Worm (Caenorhabditis elegans) whole organism, L4 larva: Measurements from ENCODE around the gene sulp-5.

ENCODE experiments used
- F10B5.3 ChIP-seq: sonication (generic microtip); optimal IDR thresholded peaks from 2 replicates; lab custom pipeline; 2016; ENCODE audit warnings: mild to moderate bottlenecking, missing genetic modification characterization, missing compliant biosample characterization
- F26F4.8 ChIP-seq: fragments of 200-800 bp; sonication (Bioruptor generic); conservative IDR thresholded peaks from 2 replicates; pipeline ENCODE4 v1.3.6; 2022; ENCODE audit warnings: missing genetic modification characterization, missing compliant biosample characterization
- F49E8.2 ChIP-seq: sonication (generic microtip); optimal IDR thresholded peaks from 2 replicates; lab custom pipeline; 2016; ENCODE audit warnings: missing compliant biosample characterization, mild to moderate bottlenecking, missing genetic modification characterization, borderline replicate concordance
- R02D3.7 ChIP-seq: fragments of 150-350 bp; sonication (generic microtip); optimal IDR thresholded peaks from 3 replicates; lab custom pipeline; 2014; ENCODE audit warnings: missing biosample characterization, missing genetic modification characterization
- T20F7.1 ChIP-seq: fragments of 200-800 bp; sonication (Bioruptor generic); optimal IDR thresholded peaks from 2 replicates; lab custom pipeline; 2018; ENCODE audit warnings: mild to moderate bottlenecking, missing genetic modification characterization, missing compliant biosample characterization
- Y75B8A.6 ChIP-seq: fragments of 200-800 bp; sonication (Bioruptor generic); IDR thresholded peaks from 2 replicates; pipeline ENCODE4 v1.3.6; 2022; ENCODE audit warnings: missing genetic modification reagents, missing genetic modification characterization, missing compliant biosample characterization
- ZK546.5 ChIP-seq, 2 experiments: sonication (generic microtip); optimal IDR thresholded peaks; 2 replicates each; lab custom pipeline; 2017; ENCODE audit warnings: missing biosample characterization in 2 of 2, missing genetic modification characterization in 2 of 2
- aha-1 ChIP-seq: fragments of 150-350 bp; peaks from one replicate; lab custom pipeline; 2014; ENCODE audit warnings: missing biosample characterization, missing genetic modification characterization
- aly-2 ChIP-seq: sonication (generic microtip); optimal IDR thresholded peaks from 2 replicates; lab custom pipeline; 2018; ENCODE audit warnings: missing biosample characterization, missing genetic modification characterization
- attf-4 ChIP-seq: sonication (generic microtip); optimal IDR thresholded peaks from 3 replicates; lab custom pipeline; 2017; ENCODE audit warnings: missing biosample characterization, missing genetic modification characterization
- ceh-32 ChIP-seq: sonication (generic microtip); optimal IDR thresholded peaks from 2 replicates; lab custom pipeline; 2016; ENCODE audit warnings: mild to moderate bottlenecking, missing genetic modification characterization, missing compliant biosample characterization; ENCODE audit not compliant: poor library complexity
- ceh-62 ChIP-seq: sonication (generic microtip); optimal IDR thresholded peaks from 2 replicates; lab custom pipeline; 2017; ENCODE audit warnings: missing biosample characterization, missing genetic modification characterization
- daf-16 ChIP-seq, 3 experiments: sonication (generic microtip); optimal IDR thresholded peaks; 2 replicates each; lab custom pipeline; 2016 to 2017; ENCODE audit warnings: missing genetic modification characterization in 3 of 3, missing genetic modification reagents in 3 of 3, mild to moderate bottlenecking in 2 of 3, missing compliant biosample characterization in 2 of 3, missing biosample characterization in 1 of 3, moderate library complexity in 1 of 3
- daf-19 ChIP-seq: fragments of 200-800 bp; sonication (Bioruptor generic); conservative IDR thresholded peaks from 2 replicates; pipeline ENCODE4 v1.3.6; 2022; ENCODE audit warnings: missing genetic modification characterization, missing compliant biosample characterization
- daf-8 ChIP-seq: fragments of 200-800 bp; sonication (Bioruptor generic); IDR thresholded peaks from 2 replicates; pipeline ENCODE4 v1.3.6; 2022; ENCODE audit warnings: missing genetic modification characterization, missing compliant biosample characterization
- egl-27 ChIP-seq: sonication (generic microtip); optimal IDR thresholded peaks from 3 replicates; lab custom pipeline; 2017; ENCODE audit warnings: missing biosample characterization, missing genetic modification reagents, missing genetic modification characterization
- egl-43 ChIP-seq: fragments of 200-800 bp; sonication (Bioruptor generic); IDR thresholded peaks from 2 replicates; pipeline ENCODE4 v1.3.6; 2022; ENCODE audit warnings: missing genetic modification reagents, missing genetic modification characterization, missing compliant biosample characterization
- fos-1 ChIP-seq: fragments of 150-350 bp; optimal IDR thresholded peaks from 2 replicates; lab custom pipeline; 2014; ENCODE audit warnings: missing biosample characterization, missing genetic modification characterization
- hlh-11 ChIP-seq: fragments of 200-800 bp; sonication (Bioruptor generic); optimal IDR thresholded peaks from 2 replicates; lab custom pipeline; 2018; ENCODE audit warnings: mild to moderate bottlenecking, missing genetic modification characterization, missing compliant biosample characterization
- hlh-30 ChIP-seq: sonication (generic microtip); optimal IDR thresholded peaks from 2 replicates; lab custom pipeline; 2017; ENCODE audit warnings: antibody characterized with exemption, mild to moderate bottlenecking, missing genetic modification characterization, missing compliant biosample characterization; ENCODE audit not compliant: insufficient read depth
- hmg-1.1 ChIP-seq: fragments of 200-800 bp; sonication (Bioruptor generic); IDR thresholded peaks from 2 replicates; pipeline ENCODE4 v1.3.6; 2022; ENCODE audit warnings: missing genetic modification reagents, missing genetic modification characterization, missing compliant biosample characterization
- lin-13 ChIP-seq: fragments of 150-350 bp; optimal IDR thresholded peaks from 2 replicates; lab custom pipeline; 2014; ENCODE audit warnings: missing biosample characterization, missing genetic modification reagents, missing genetic modification characterization
- lin-29 ChIP-seq: fragments of 200-800 bp; sonication (Bioruptor generic); IDR thresholded peaks from 2 replicates; pipeline ENCODE4 v1.3.6; 2022; ENCODE audit warnings: missing genetic modification reagents, missing genetic modification characterization, missing compliant biosample characterization
- lsy-2 ChIP-seq, 2 experiments: fragments of 150-350 bp in 1 of 2; sonication (generic microtip) in 1 of 2; optimal IDR thresholded peaks; 2 replicates each; lab custom pipeline; 2014 to 2017; ENCODE audit warnings: missing biosample characterization in 2 of 2, missing genetic modification characterization in 2 of 2
- madf-5 ChIP-seq, 2 experiments: fragments of 200-800 bp; sonication (Bioruptor generic); IDR thresholded peaks; 2 replicates each; pipeline ENCODE4 v1.3.6; 2022; ENCODE audit warnings: missing compliant biosample characterization in 2 of 2, missing genetic modification characterization in 2 of 2
- madf-9 ChIP-seq: fragments of 200-800 bp; sonication (Bioruptor generic); conservative IDR thresholded peaks from 2 replicates; pipeline ENCODE4 v1.3.6; 2022; ENCODE audit warnings: missing genetic modification reagents, missing genetic modification characterization, missing compliant biosample characterization
- mdt-29 ChIP-seq: fragments of 200-800 bp; sonication (Bioruptor generic); IDR thresholded peaks from 2 replicates; pipeline ENCODE4 v1.3.6; 2022; ENCODE audit warnings: missing genetic modification reagents, missing genetic modification characterization, missing compliant biosample characterization
- mep-1 ChIP-seq: fragments of 150-350 bp; sonication (generic microtip); optimal IDR thresholded peaks from 3 replicates; lab custom pipeline; 2014; ENCODE audit warnings: missing biosample characterization, missing genetic modification characterization
- mxl-2 ChIP-seq: fragments of 200-800 bp; sonication (Bioruptor generic); conservative IDR thresholded peaks from 2 replicates; pipeline ENCODE4 v1.3.6; 2022; ENCODE audit warnings: missing genetic modification reagents, missing genetic modification characterization, missing compliant biosample characterization
- nhr-10 ChIP-seq: fragments of 150-350 bp; optimal IDR thresholded peaks from 2 replicates; lab custom pipeline; 2014; ENCODE audit warnings: missing biosample characterization, missing genetic modification characterization
- nhr-102 ChIP-seq: sonication (generic microtip); optimal IDR thresholded peaks from 2 replicates; lab custom pipeline; 2016; ENCODE audit warnings: mild to moderate bottlenecking, missing genetic modification characterization, moderate library complexity, missing compliant biosample characterization
- nhr-111 ChIP-seq: fragments of 200-800 bp; sonication (Bioruptor generic); optimal IDR thresholded peaks from 2 replicates; lab custom pipeline; 2018; ENCODE audit warnings: mild to moderate bottlenecking, missing genetic modification characterization, missing compliant biosample characterization
- nhr-25 ChIP-seq: sonication (generic microtip); optimal IDR thresholded peaks from 2 replicates; lab custom pipeline; 2017; ENCODE audit warnings: missing genetic modification characterization, mild to moderate bottlenecking, missing compliant biosample characterization, antibody characterized with exemption, moderate library complexity, borderline replicate concordance; ENCODE audit not compliant: insufficient read depth
- nhr-42 ChIP-seq: fragments of 200-800 bp; sonication (Bioruptor generic); IDR thresholded peaks from 2 replicates; pipeline ENCODE4 v1.3.6; 2022; ENCODE audit warnings: missing genetic modification characterization, missing compliant biosample characterization
- nhr-6 ChIP-seq: fragments of 150-350 bp; optimal IDR thresholded peaks from 2 replicates; lab custom pipeline; 2014; ENCODE audit warnings: missing biosample characterization, missing genetic modification characterization
- pha-4 ChIP-seq, 2 experiments: fragments of 150-350 bp in 1 of 2; fragments of 200-800 bp in 1 of 2; sonication (Bioruptor generic) in 1 of 2; IDR thresholded peaks in 1 of 2; optimal IDR thresholded peaks in 1 of 2; 2 replicates each; pipeline versions ENCODE4 v1.3.6 to Lab custom; 2014 to 2022; ENCODE audit warnings: missing genetic modification characterization in 2 of 2, missing genetic modification reagents in 2 of 2, missing biosample characterization in 1 of 2, missing compliant biosample characterization in 1 of 2
- unc-39 ChIP-seq: sonication (generic microtip); optimal IDR thresholded peaks from 2 replicates; lab custom pipeline; 2017; ENCODE audit warnings: missing biosample characterization, missing genetic modification characterization
- unc-62 ChIP-seq, 3 experiments: fragments of 150-350 bp in 1 of 3; sonication (generic microtip); optimal IDR thresholded peaks in 2 of 3; peaks in 1 of 3; 1 replicate in 1 of 3; 2 replicates in 2 of 3; lab custom pipeline; 2014 to 2017; ENCODE audit warnings: missing biosample characterization in 3 of 3, missing genetic modification characterization in 3 of 3, missing genetic modification reagents in 3 of 3, missing genotype in 1 of 3
- zag-1 ChIP-seq: fragments of 150-350 bp; optimal IDR thresholded peaks from 2 replicates; lab custom pipeline; 2014; ENCODE audit warnings: missing biosample characterization, missing genetic modification characterization

Gene sulp-5

ce11 chrV:11879732-11880131, at the start of gene sulp-5:
TSS of gene sulp-5 (plus strand) at chrV:11880032.
- TF ChIP-seq hmg-1.1 (GFP tag; lab: Robert Waterston, UW) (no peak), mdt-29 (no peak), nhr-42 (GFP tag; lab: Robert Waterston, UW) (no peak), daf-8 (GFP tag; lab: Robert Waterston, UW) (no peak), zag-1 (tag; lab: Kevin White, UChicago) (no peak), nhr-10 (tag; lab: Kevin White, UChicago) (no peak), F49E8.2 (tag; lab: Kevin White, UChicago) (no peak), nhr-25 (tag; lab: Kevin White, UChicago) (no peak), lin-29 (no peak), mxl-2 (GFP tag; lab: Robert Waterston, UW) (no peak), mep-1 (tag; lab: Kevin White, UChicago) (no peak), lin-13 (GFP tag; lab: Kevin White, UChicago) (no peak), fos-1 (no peak), daf-16 (GFP tag; optimal IDR thresholded peaks at IDR 0.05; lab: Kevin White, UChicago) (no peak), daf-16 (tag; optimal IDR thresholded peaks at IDR 0.05; lab: Kevin White, UChicago) (no peak), ceh-32 (tag; lab: Kevin White, UChicago) (no peak), T20F7.1 (GFP tag; lab: Kevin White, UChicago) (no peak), hlh-30 (tag; lab: Kevin White, UChicago) (no peak)

- TF ChIP-seq daf-19 (GFP tag; lab: Robert Waterston, UW): no peak
- no peak for TF ChIP-seq mep-1 (tag; lab: Kevin White, UChicago)
- TF ChIP-seq Y75B8A.6 (GFP tag; lab: Robert Waterston, UW): no peak
- TF ChIP-seq madf-5 (GFP tag; IDR thresholded peaks at IDR 0.05; lab: Robert Waterston, UW): no peak
- TF ChIP-seq daf-16 (GFP tag; optimal IDR thresholded peaks at IDR 0.05; lab: Kevin White, UChicago): no peak
- no peak for TF ChIP-seq daf-16 (tag; optimal IDR thresholded peaks at IDR 0.05; lab: Kevin White, UChicago)
- TF ChIP-seq egl-27: no peak
These were observed 46.5 kb upstream of the sulp-5 start, which contains the start of gene pho-8 for ce11 chrV:11833319-11833718. TSS of gene pho-8 (plus strand) at chrV:11833619.

ce11 chrV:11836073-11836472, 43.8 kb upstream of the sulp-5 start, which contains the start of gene R13H4.2:
TSS of gene R13H4.2 (plus strand) at chrV:11836391.
- TF ChIP-seq madf-9 (GFP tag; lab: Robert Waterston, UW) (no peak), F10B5.3 (tag; lab: Kevin White, UChicago) (no peak), daf-16 (GFP tag; optimal IDR thresholded peaks at IDR 0.05; lab: Kevin White, UChicago) (peak in 1 of 2 experiments; percentile 96), daf-16 (tag; optimal IDR thresholded peaks at IDR 0.05; lab: Kevin White, UChicago) (no peak), egl-43 (GFP tag; lab: Robert Waterston, UW) (no peak), hlh-11 (peak; percentile 63), daf-19 (GFP tag; lab: Robert Waterston, UW) (no peak), aha-1 (tag; lab: Kevin White, UChicago) (no peak), lin-13 (GFP tag; lab: Kevin White, UChicago) (no peak), unc-39 (tag; lab: Kevin White, UChicago) (no peak)
- TF ChIP-seq, all 104 proteins: peak for 2

ce11 chrV:11839220-11839619, 40.6 kb upstream of the sulp-5 start, which contains the start of gene idpb-5:
TSS of gene idpb-5 (plus strand) at chrV:11839520.
- TF ChIP-seq nhr-102 (tag; lab: Kevin White, UChicago) (no peak), R02D3.7 (tag; lab: Kevin White, UChicago) (no peak), lsy-2 (tag; optimal IDR thresholded peaks at IDR 0.05; lab: Kevin White, UChicago) (no peak), nhr-6 (tag; lab: Kevin White, UChicago) (no peak), ZK546.5 (tag; optimal IDR thresholded peaks at IDR 0.05; lab: Kevin White, UChicago) (no peak), F26F4.8 (GFP tag; lab: Robert Waterston, UW) (no peak), attf-4 (tag; lab: Kevin White, UChicago) (no peak), aly-2 (tag; lab: Kevin White, UChicago) (no peak), nhr-111 (GFP tag; lab: Kevin White, UChicago) (no peak), lin-29 (no peak), unc-62 (GFP tag; optimal IDR thresholded peaks at IDR 0.05 in 1 of 2; lab: Kevin White, UChicago) (no peak), unc-62 (tag; optimal IDR thresholded peaks at IDR 0.05; lab: Kevin White, UChicago) (no peak), pha-4 (GFP tag; IDR thresholded peaks at IDR 0.05; lab: Robert Waterston, UW) (no peak), pha-4 (tag; optimal IDR thresholded peaks at IDR 0.05; lab: Kevin White, UChicago) (no peak), ceh-62 (no peak), daf-19 (GFP tag; lab: Robert Waterston, UW) (no peak), nhr-42 (GFP tag; lab: Robert Waterston, UW) (no peak)
